Worm (Caenorhabditis elegans) whole organism, young adult: Measurements from ENCODE around the gene rgef-1.

Experiments
- ama-1 ChIP-seq, 3 experiments: fragments of 150-350 bp in 1 of 3; sonication (generic microtip) in 2 of 3; optimal IDR thresholded peaks; 2 replicates each; lab custom pipeline; 2014 to 2018; ENCODE audit warnings: missing biosample characterization in 2 of 3, missing genetic modification characterization in 2 of 3, missing genetic modification reagents in 2 of 3
- ets-4 ChIP-seq: fragments of 200-800 bp; sonication (Bioruptor generic); optimal IDR thresholded peaks from 2 replicates; lab custom pipeline; 2018; ENCODE audit warnings: mild to moderate bottlenecking, missing genetic modification characterization, missing compliant biosample characterization
- nhr-179 ChIP-seq: sonication (generic microtip); optimal IDR thresholded peaks from 2 replicates; lab custom pipeline; 2016; ENCODE audit warnings: mild to moderate bottlenecking, missing genetic modification characterization, missing compliant biosample characterization
- pha-4 ChIP-seq: fragments of 150-350 bp; sonication (generic microtip); optimal IDR thresholded peaks from 2 replicates; lab custom pipeline; 2014; ENCODE audit warnings: missing biosample characterization, missing genetic modification reagents, missing genetic modification characterization
- snpc-4 ChIP-seq, 5 experiments: fragments of 150-350 bp in 1 of 5; sonication (generic microtip) in 4 of 5; optimal IDR thresholded peaks; 2 replicates each; lab custom pipeline; 2014 to 2018; ENCODE audit warnings: missing genetic modification characterization in 5 of 5, missing biosample characterization in 3 of 5, antibody characterized with exemption in 2 of 5, mild to moderate bottlenecking in 2 of 5, missing compliant biosample characterization in 2 of 5, missing genotype in 2 of 5, moderate library complexity in 2 of 5, missing genetic modification reagents in 1 of 5
- xnd-1 ChIP-seq: sonication (generic microtip); optimal IDR thresholded peaks from 2 replicates; lab custom pipeline; 2016; ENCODE audit warnings: missing genotype, missing genetic modification reagents, missing genetic modification characterization, missing compliant biosample characterization

DNA sequence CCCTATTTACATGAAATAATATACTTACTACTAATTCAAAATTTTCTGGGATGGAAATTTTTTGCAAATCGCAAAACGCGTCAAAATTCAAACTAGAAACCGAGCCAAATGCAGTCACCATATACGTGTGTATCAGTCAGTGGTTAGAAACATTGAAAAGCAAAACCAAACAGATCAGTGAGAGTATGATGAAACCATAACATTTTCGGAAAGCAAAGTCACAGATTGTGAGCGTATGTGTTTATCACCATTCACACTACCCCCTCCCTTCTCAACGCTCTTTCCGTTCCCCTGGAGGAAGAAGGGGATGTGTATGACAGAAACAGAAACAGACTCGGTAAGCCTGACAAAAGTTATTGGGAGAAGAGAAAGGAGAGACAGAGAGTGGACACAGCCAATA is 10.2 kb upstream of the rgef-1 start:
- TF ChIP-seq ets-4 (no peak), ama-1 (optimal IDR thresholded peaks at IDR 0.05; lab: Kevin White, UChicago) (no peak), ama-1 (GFP tag; optimal IDR thresholded peaks at IDR 0.05; lab: Kevin White, UChicago) (no peak), xnd-1 (tag; lab: Kevin White, UChicago) (no peak), nhr-179 (no peak), pha-4 (tag; lab: Kevin White, UChicago) (no peak), snpc-4 (GFP tag; optimal IDR thresholded peaks at IDR 0.05; lab: Kevin White, UChicago) (no peak), snpc-4 (tag; optimal IDR thresholded peaks at IDR 0.05; lab: Kevin White, UChicago) (no peak)
